Worm (Caenorhabditis elegans) whole organism, early embryonic: Measurements from ENCODE around the gene C33B4.5.

Source experiments
- F13C5.2 ChIP-seq: sonication (generic microtip); optimal IDR thresholded peaks from 2 replicates; lab custom pipeline; 2017; ENCODE audit warnings: mild to moderate bottlenecking, missing genetic modification characterization, inconsistent platforms, missing compliant biosample characterization
- ama-1 ChIP-seq: fragments of 150-350 bp; optimal IDR thresholded peaks from 2 replicates; lab custom pipeline; 2014
- ceh-13 ChIP-seq: fragments of 200-800 bp; sonication (Bioruptor generic); optimal IDR thresholded peaks from 2 replicates; lab custom pipeline; 2018; ENCODE audit warnings: mild to moderate bottlenecking, missing genetic modification characterization, missing compliant biosample characterization
- ceh-36 ChIP-seq: sonication (generic microtip); optimal IDR thresholded peaks from 2 replicates; lab custom pipeline; 2016; ENCODE audit warnings: missing genetic modification characterization, inconsistent platforms, missing compliant biosample characterization
- ets-7 ChIP-seq: sonication (generic microtip); optimal IDR thresholded peaks from 2 replicates; lab custom pipeline; 2016; ENCODE audit warnings: missing genotype, missing genetic modification characterization, missing compliant biosample characterization
- flt-1 ChIP-seq: fragments of 200-800 bp; sonication (Bioruptor generic); IDR thresholded peaks from 2 replicates; pipeline ENCODE4 v1.3.6; 2022; ENCODE audit warnings: missing genetic modification characterization, missing compliant biosample characterization
- hmbx-1 ChIP-seq: sonication (generic microtip); optimal IDR thresholded peaks from 2 replicates; lab custom pipeline; 2016; ENCODE audit warnings: mild to moderate bottlenecking, missing genetic modification characterization, missing compliant biosample characterization
- hmg-4 ChIP-seq: fragments of 200-800 bp; sonication (Bioruptor generic); optimal IDR thresholded peaks from 2 replicates; lab custom pipeline; 2018; ENCODE audit warnings: mild to moderate bottlenecking, missing genetic modification characterization, missing compliant biosample characterization
- hnd-1 ChIP-seq: sonication (generic microtip); optimal IDR thresholded peaks from 2 replicates; lab custom pipeline; 2016; ENCODE audit warnings: missing genetic modification characterization, missing compliant biosample characterization
- pes-1 ChIP-seq: fragments of 200-800 bp; sonication (Bioruptor generic); IDR thresholded peaks from 2 replicates; pipeline ENCODE4 v1.3.6; 2022; ENCODE audit warnings: missing genetic modification reagents, missing genetic modification characterization, missing compliant biosample characterization
- tbx-11 ChIP-seq: fragments of 200-800 bp; sonication (Bioruptor generic); IDR thresholded peaks from 2 replicates; pipeline ENCODE4 v1.3.6; 2022; ENCODE audit warnings: missing genetic modification characterization, missing compliant biosample characterization
- tbx-37 ChIP-seq: fragments of 200-800 bp; sonication (Bioruptor generic); conservative IDR thresholded peaks from 2 replicates; pipeline ENCODE4 v1.3.6; 2022; ENCODE audit warnings: missing genetic modification reagents, missing genetic modification characterization, missing compliant biosample characterization
- tra-4 ChIP-seq: sonication (generic microtip); optimal IDR thresholded peaks from 2 replicates; lab custom pipeline; 2017; ENCODE audit warnings: missing genetic modification characterization, missing compliant biosample characterization

DNA sequence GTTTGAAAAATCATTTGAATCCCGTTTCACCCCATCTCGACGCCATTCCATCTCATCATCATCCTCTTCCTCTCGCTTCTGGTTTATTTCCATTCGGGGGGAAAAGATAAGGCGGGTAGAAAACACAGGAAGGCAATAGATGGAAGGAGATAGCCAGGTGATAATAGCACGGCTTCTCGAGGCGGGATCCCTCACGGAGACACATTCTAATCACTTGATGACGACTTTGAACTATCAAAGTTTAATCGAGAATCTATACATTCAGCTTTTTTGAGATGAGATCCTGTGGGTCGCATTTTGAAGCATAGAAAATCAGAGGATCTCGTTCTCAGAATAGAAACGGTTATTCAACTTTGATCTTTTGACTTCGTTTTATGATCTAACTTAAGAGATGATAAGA lies 11.1 kb upstream of the C33B4.5 start, which contains the start of gene C33B4.2:
- no peak for TF ChIP-seq ama-1 (lab: Kevin White, UChicago)
- TF ChIP-seq F13C5.2 (tag; lab: Kevin White, UChicago), result no peak
- no peak for TF ChIP-seq flt-1 (GFP tag; lab: Robert Waterston, UW)
- no peak for TF ChIP-seq ets-7 (tag; lab: Kevin White, UChicago)
- TF ChIP-seq hmg-4 (GFP tag; lab: Kevin White, UChicago), result no peak
- TF ChIP-seq tra-4 (tag; lab: Kevin White, UChicago), result no peak
- TF ChIP-seq hnd-1 (tag; lab: Kevin White, UChicago), result no peak
- TF ChIP-seq hmbx-1, result no peak
- no peak for TF ChIP-seq tbx-37 (GFP tag; lab: Robert Waterston, UW)
- TF ChIP-seq tbx-11 (GFP tag; lab: Robert Waterston, UW), result no peak
- TF ChIP-seq ceh-36 (tag; lab: Kevin White, UChicago), result no peak
- no peak for TF ChIP-seq pes-1 (GFP tag; lab: Robert Waterston, UW)
- no peak for TF ChIP-seq ceh-13
